Worm (Caenorhabditis elegans): ENCODE data around the gene F11A5.18.

F11A5.18 gene

ce11 chrV:16210257-16211002 lies 7.7 kb downstream of the F11A5.18 start, which contains the start of gene F11A5.16:
TSS of gene F11A5.16 (plus strand) at chrV:16210952.
- TF ChIP-seq ceh-19 (GFP tag; optimal IDR thresholded peaks at IDR 0.05) (no peak), hlh-6 (tag; optimal IDR thresholded peaks at IDR 0.05) (no peak), ceh-6 (GFP tag; optimal IDR thresholded peaks at IDR 0.05) (no peak), nfya-1 (tag; optimal IDR thresholded peaks at IDR 0.05) (no peak)

- no peak for TF ChIP-seq hlh-15 (tag; optimal IDR thresholded peaks at IDR 0.05)
- no peak for TF ChIP-seq ceh-34 (tag; optimal IDR thresholded peaks at IDR 0.05)
- no peak for TF ChIP-seq fkh-6 (tag; optimal IDR thresholded peaks at IDR 0.05)
- TF ChIP-seq zip-5 (tag; optimal IDR thresholded peaks at IDR 0.05), result no peak
- TF ChIP-seq madf-2 (tag; optimal IDR thresholded peaks at IDR 0.05), result no peak
- no peak for TF ChIP-seq unc-55 (GFP tag; optimal IDR thresholded peaks at IDR 0.05)
Measured at ce11 chrV:16211713-16212112, 9.0 kb downstream of the F11A5.18 start.

ce11 chrV:16213323-16213722 lies 10.6 kb downstream of the F11A5.18 start:
- TF ChIP-seq dmd-4 (tag; optimal IDR thresholded peaks at IDR 0.05; ENCODE audit: borderline replicate concordance), result no peak

- TF ChIP-seq unc-42 (tag; optimal IDR thresholded peaks at IDR 0.05), result no peak
- TF ChIP-seq ets-4 (tag; optimal IDR thresholded peaks at IDR 0.05), result no peak
- TF ChIP-seq C38D4.7 (GFP tag; optimal IDR thresholded peaks at IDR 0.05), result no peak
- no peak for TF ChIP-seq npax-4 (tag; optimal IDR thresholded peaks at IDR 0.05)
- no peak for TF ChIP-seq eyg-1 (tag; optimal IDR thresholded peaks at IDR 0.05)
- TF ChIP-seq pha-2 (tag; optimal IDR thresholded peaks at IDR 0.05), result no peak
- no peak for TF ChIP-seq gmeb-2 (tag; optimal IDR thresholded peaks at IDR 0.05)
- no peak for TF ChIP-seq nfya-1 (tag; optimal IDR thresholded peaks at IDR 0.05)
- no peak for TF ChIP-seq lin-11 (tag; optimal IDR thresholded peaks at IDR 0.05)
- no peak for TF ChIP-seq elt-4 (tag; optimal IDR thresholded peaks at IDR 0.05)
- no peak for TF ChIP-seq hlh-8 (tag; optimal IDR thresholded peaks at IDR 0.05)
- TF ChIP-seq pax-1 (tag; optimal IDR thresholded peaks at IDR 0.05), result no peak
- TF ChIP-seq hlh-15 (tag; optimal IDR thresholded peaks at IDR 0.05), result no peak
- no peak for TF ChIP-seq ceh-30 (tag; optimal IDR thresholded peaks at IDR 0.05)
- TF ChIP-seq tbx-2 (tag; optimal IDR thresholded peaks at IDR 0.05), result no peak
Measured at ce11 chrV:16214505-16214904, 11.8 kb downstream of the F11A5.18 start, which contains the start of gene F11A5.9. TSS of gene F11A5.9 (plus strand) at chrV:16214890.

ce11 chrV:16218522-16218921 lies 15.8 kb downstream of the F11A5.18 start, which contains the start of gene F11A5.15:
TSS of gene F11A5.15 (minus strand) at chrV:16218622.
- TF ChIP-seq tbx-7 (tag; optimal IDR thresholded peaks at IDR 0.05) (no peak), lin-11 (tag; optimal IDR thresholded peaks at IDR 0.05) (no peak), che-1 (tag; optimal IDR thresholded peaks at IDR 0.05) (no peak), syd-9 (tag; optimal IDR thresholded peaks at IDR 0.05) (no peak), hlh-30 (tag; optimal IDR thresholded peaks at IDR 0.05; ENCODE audit: insufficient read depth) (no peak)

- no peak for TF ChIP-seq ceh-45 (GFP tag; IDR thresholded peaks at IDR 0.05)
- TF ChIP-seq pax-1 (tag; optimal IDR thresholded peaks at IDR 0.05), result no peak
- no peak for TF ChIP-seq elt-2 (tag; optimal IDR thresholded peaks at IDR 0.05)
- TF ChIP-seq C38D4.7 (GFP tag; optimal IDR thresholded peaks at IDR 0.05), result no peak
- TF ChIP-seq ceh-2 (tag; optimal IDR thresholded peaks at IDR 0.05), result no peak
- TF ChIP-seq ceh-9 (tag; optimal IDR thresholded peaks at IDR 0.05), result no peak
- TF ChIP-seq pha-4 (tag; optimal IDR thresholded peaks at IDR 0.05), result no peak
- TF ChIP-seq pag-3 (tag; optimal IDR thresholded peaks at IDR 0.05; ENCODE audit: borderline replicate concordance), result no peak
- TF ChIP-seq unc-42 (tag; optimal IDR thresholded peaks at IDR 0.05), result no peak
- no peak for TF ChIP-seq hlh-13 (GFP tag; optimal IDR thresholded peaks at IDR 0.05)
- no peak for TF ChIP-seq ceh-22 (tag; optimal IDR thresholded peaks at IDR 0.05)
- no peak for TF ChIP-seq zip-5 (tag; optimal IDR thresholded peaks at IDR 0.05)
- no peak for TF ChIP-seq sdc-2 (tag; optimal IDR thresholded peaks at IDR 0.05)
- TF ChIP-seq fkh-10 (GFP tag; optimal IDR thresholded peaks at IDR 0.05), result no peak
- TF ChIP-seq dmd-4 (tag; optimal IDR thresholded peaks at IDR 0.05; ENCODE audit: borderline replicate concordance), result no peak
- no peak for TF ChIP-seq unc-86 (tag; optimal IDR thresholded peaks at IDR 0.05)
- TF ChIP-seq Y22D7AL.16 (tag; optimal IDR thresholded peaks at IDR 0.05), result no peak
- no peak for TF ChIP-seq unc-55 (GFP tag; optimal IDR thresholded peaks at IDR 0.05)
- no peak for TF ChIP-seq hlh-8 (tag; optimal IDR thresholded peaks at IDR 0.05)
- TF ChIP-seq F13H6.1 (tag; optimal IDR thresholded peaks at IDR 0.05), result no peak
Measured at ce11 chrV:16218972-16219757, 16.4 kb downstream of the F11A5.18 start, which contains the start of gene glc-1. TSS of gene glc-1 (plus strand) at chrV:16219634.
